Fruit fly (Drosophila melanogaster) whole organism, embryonic: ENCODE measurements around the gene UQCR-6.4L.

ENCODE experiments used
- Abd-B ChIP-seq: fragments of 200-800 bp; sonication (Bioruptor generic); optimal IDR thresholded peaks from 2 replicates; lab custom pipeline; 2018; ENCODE audit warnings: missing biosample characterization, mild to moderate bottlenecking, missing genetic modification characterization, moderate library complexity
- Antp ChIP-seq: fragments of 200-800 bp; sonication (Bioruptor generic); optimal IDR thresholded peaks from 3 replicates; lab custom pipeline; 2016; ENCODE audit warnings: missing biosample characterization, missing genetic modification characterization
- Bgb ChIP-seq: fragments of 200-800 bp; sonication (Bioruptor generic); IDR thresholded peaks from 2 replicates; pipeline ENCODE4 v1.3.6; 2022; ENCODE audit warnings: missing biosample characterization, missing genetic modification characterization; ENCODE audit not compliant: partially characterized antibody
- Blimp-1 ChIP-seq: fragments of 200-800 bp; sonication (Bioruptor generic); optimal IDR thresholded peaks from 3 replicates; lab custom pipeline; 2018; ENCODE audit warnings: missing biosample characterization, missing genetic modification characterization, mild to moderate bottlenecking, moderate library complexity, missing genetic modification reagents
- BtbVII ChIP-seq: fragments of 200-800 bp; sonication (Bioruptor generic); optimal IDR thresholded peaks from 3 replicates; lab custom pipeline; 2017; ENCODE audit warnings: missing biosample characterization, mild to moderate bottlenecking, missing genetic modification characterization
- CG10267 ChIP-seq: fragments of 200-800 bp; sonication (Bioruptor generic); optimal IDR thresholded peaks from 2 replicates; lab custom pipeline; 2018; ENCODE audit warnings: missing biosample characterization, mild to moderate bottlenecking, missing genetic modification characterization, moderate library complexity
- CG11093 ChIP-seq: fragments of 200-800 bp; sonication (Bioruptor generic); IDR thresholded peaks from 3 replicates; pipeline ENCODE4 v1.3.6; 2022; ENCODE audit warnings: missing biosample characterization, missing genetic modification characterization
- CG11247 ChIP-seq: fragments of 200-800 bp; sonication (Bioruptor generic); IDR thresholded peaks from 2 replicates; pipeline ENCODE4 v1.3.6; 2022; ENCODE audit warnings: missing biosample characterization, missing genetic modification characterization
- CG14860 ChIP-seq: fragments of 200-800 bp; sonication (Bioruptor generic); IDR thresholded peaks from 3 replicates; pipeline ENCODE4 v1.3.6; 2022; ENCODE audit warnings: missing biosample characterization, missing genetic modification characterization; ENCODE audit not compliant: partially characterized antibody
- CG15269 ChIP-seq: fragments of 200-800 bp; sonication (Bioruptor generic); optimal IDR thresholded peaks from 2 replicates; lab custom pipeline; 2018; ENCODE audit warnings: missing biosample characterization, mild to moderate bottlenecking, missing genetic modification characterization, moderate library complexity
- CG16863 ChIP-seq: fragments of 200-800 bp; sonication (Bioruptor generic); optimal IDR thresholded peaks from 3 replicates; lab custom pipeline; 2016; ENCODE audit warnings: missing biosample characterization, missing genetic modification characterization
- CG17612 ChIP-seq: fragments of 200-800 bp; sonication (Bioruptor generic); IDR thresholded peaks from 2 replicates; pipeline ENCODE4 v1.3.6; 2022; ENCODE audit warnings: missing biosample characterization, missing genetic modification characterization
- CG18764 ChIP-seq: fragments of 200-800 bp; sonication (Bioruptor generic); optimal IDR thresholded peaks from 3 replicates; lab custom pipeline; 2016; ENCODE audit warnings: missing biosample characterization, missing genetic modification characterization
- CG2678 ChIP-seq: fragments of 200-800 bp; sonication (Bioruptor generic); optimal IDR thresholded peaks from 3 replicates; lab custom pipeline; 2019; ENCODE audit warnings: missing biosample characterization, mild to moderate bottlenecking, missing genetic modification characterization, moderate library complexity
- CG30403 ChIP-seq: fragments of 200-800 bp; sonication (Bioruptor generic); optimal IDR thresholded peaks from 3 replicates; lab custom pipeline; 2016; ENCODE audit warnings: missing biosample characterization, missing genetic modification characterization
- CG32767 ChIP-seq: fragments of 200-800 bp; sonication (Bioruptor generic); IDR thresholded peaks from 2 replicates; pipeline ENCODE4 v1.3.6; 2022; ENCODE audit warnings: missing biosample characterization, missing genetic modification characterization
- CG3995 ChIP-seq: fragments of 200-800 bp; sonication (Bioruptor generic); optimal IDR thresholded peaks from 3 replicates; lab custom pipeline; 2016; ENCODE audit warnings: missing biosample characterization, missing genetic modification characterization
- CG4617 ChIP-seq: fragments of 200-800 bp; sonication (Bioruptor generic); optimal IDR thresholded peaks from 3 replicates; lab custom pipeline; 2016; ENCODE audit warnings: missing biosample characterization, missing genetic modification characterization, borderline replicate concordance
- CG4854 ChIP-seq: fragments of 200-800 bp; sonication (Bioruptor generic); optimal IDR thresholded peaks from 2 replicates; lab custom pipeline; 2016; ENCODE audit warnings: missing biosample characterization, missing genetic modification characterization, inconsistent platforms
- CG6254 ChIP-seq: fragments of 200-800 bp; sonication (Bioruptor generic); optimal IDR thresholded peaks from 3 replicates; lab custom pipeline; 2017; ENCODE audit warnings: mild to moderate bottlenecking, missing biosample characterization, missing genetic modification reagents, missing genetic modification characterization
- CG6765 ChIP-seq: fragments of 200-800 bp; sonication (Bioruptor generic); optimal IDR thresholded peaks from 3 replicates; lab custom pipeline; 2017; ENCODE audit warnings: missing biosample characterization, mild to moderate bottlenecking, missing genetic modification characterization
- CG8290 ChIP-seq, 3 experiments: fragments of 200-800 bp; sonication (Bioruptor generic); optimal IDR thresholded peaks; 2 replicates each; lab custom pipeline; 2016 to 2019; ENCODE audit warnings: missing biosample characterization in 3 of 3, missing genetic modification characterization in 3 of 3, mild to moderate bottlenecking in 2 of 3, moderate library complexity in 1 of 3
- CG8924 ChIP-seq: fragments of 200-800 bp; optimal IDR thresholded peaks from 3 replicates; lab custom pipeline; 2019; ENCODE audit warnings: missing biosample characterization, mild to moderate bottlenecking, missing genetic modification characterization, moderate library complexity
- CG9437 ChIP-seq: fragments of 200-800 bp; sonication (Bioruptor generic); optimal IDR thresholded peaks from 2 replicates; lab custom pipeline; 2018; ENCODE audit warnings: missing biosample characterization, mild to moderate bottlenecking, missing genetic modification characterization
- CG9727 ChIP-seq: fragments of 200-800 bp; sonication (Bioruptor generic); optimal IDR thresholded peaks from 3 replicates; lab custom pipeline; 2017; ENCODE audit warnings: missing biosample characterization, mild to moderate bottlenecking, missing genetic modification characterization
- CTCF ChIP-seq: fragments of 200-800 bp; sonication (Bioruptor generic); optimal IDR thresholded peaks from 2 replicates; lab custom pipeline; 2017; ENCODE audit warnings: missing biosample characterization, mild to moderate bottlenecking, missing genetic modification characterization, moderate library complexity
- ERR ChIP-seq: fragments of 200-800 bp; sonication (Bioruptor generic); optimal IDR thresholded peaks from 2 replicates; lab custom pipeline; 2016; ENCODE audit warnings: missing biosample characterization, missing genetic modification characterization
- Fer3 ChIP-seq: fragments of 200-800 bp; sonication (Bioruptor generic); optimal IDR thresholded peaks from 2 replicates; lab custom pipeline; 2018; ENCODE audit warnings: missing biosample characterization, mild to moderate bottlenecking, missing genetic modification characterization, moderate library complexity
- GATAe ChIP-seq: fragments of 200-800 bp; sonication (Bioruptor generic); conservative IDR thresholded peaks from 2 replicates; pipeline ENCODE4 v1.3.6; 2022; ENCODE audit warnings: missing biosample characterization, missing genetic modification characterization
- H2.0 ChIP-seq: fragments of 200-800 bp; sonication (Bioruptor generic); IDR thresholded peaks from 2 replicates; pipeline ENCODE4 v1.3.6; 2022; ENCODE audit warnings: missing biosample characterization, missing genetic modification characterization
- HLH4C ChIP-seq: fragments of 200-800 bp; sonication (Bioruptor generic); IDR thresholded peaks from 3 replicates; pipeline ENCODE4 v1.3.6; 2022; ENCODE audit warnings: missing biosample characterization, missing genetic modification characterization; ENCODE audit not compliant: partially characterized antibody
- HLHmδ ChIP-seq: fragments of 200-800 bp; sonication (Bioruptor generic); optimal IDR thresholded peaks from 2 replicates; lab custom pipeline; 2018; ENCODE audit warnings: missing biosample characterization, mild to moderate bottlenecking, missing genetic modification characterization, moderate library complexity
- Lim3 ChIP-seq: fragments of 200-800 bp; sonication (Bioruptor generic); IDR thresholded peaks from 2 replicates; pipeline ENCODE4 v1.3.6; 2022; ENCODE audit warnings: missing biosample characterization, missing genetic modification characterization
- Lpt ChIP-seq: fragments of >200 bp; optimal IDR thresholded peaks from 2 replicates; lab custom pipeline; 2018; ENCODE audit warnings: missing biosample characterization, missing genetic modification characterization
- Med ChIP-seq: fragments of 200-800 bp; sonication (Bioruptor generic); peaks from one replicate; lab custom pipeline; 2016; ENCODE audit warnings: missing biosample characterization, missing genetic modification characterization, mild to moderate bottlenecking, inconsistent platforms, moderate library complexity
- Myb ChIP-seq: fragments of 200-800 bp; sonication (Bioruptor generic); optimal IDR thresholded peaks from 2 replicates; lab custom pipeline; 2016; ENCODE audit warnings: missing biosample characterization, missing genetic modification characterization
- NC2β ChIP-seq: fragments of 200-800 bp; sonication (Bioruptor generic); optimal IDR thresholded peaks from 2 replicates; lab custom pipeline; 2016; ENCODE audit warnings: missing biosample characterization, missing genetic modification characterization
- Xbp1 ChIP-seq: fragments of 200-800 bp; sonication (Bioruptor generic); optimal IDR thresholded peaks from 3 replicates; lab custom pipeline; 2016; ENCODE audit warnings: missing biosample characterization, mild to moderate bottlenecking, missing genetic modification characterization
- amos ChIP-seq: fragments of 200-800 bp; sonication (Bioruptor generic); IDR thresholded peaks from 2 replicates; pipeline ENCODE4 v1.3.6; 2022; ENCODE audit warnings: missing biosample characterization, missing genetic modification characterization; ENCODE audit not compliant: partially characterized antibody
- bab2 ChIP-seq: fragments of 200-800 bp; sonication (Bioruptor generic); optimal IDR thresholded peaks from 2 replicates; lab custom pipeline; 2016; ENCODE audit warnings: missing biosample characterization, missing genetic modification characterization
- dmrt11E ChIP-seq: fragments of 200-800 bp; sonication (Bioruptor generic); optimal IDR thresholded peaks from 3 replicates; lab custom pipeline; 2018; ENCODE audit warnings: missing biosample characterization, mild to moderate bottlenecking, missing genetic modification characterization, moderate library complexity
- gem ChIP-seq: fragments of 200-800 bp; sonication (Bioruptor generic); optimal IDR thresholded peaks from 2 replicates; lab custom pipeline; 2019; ENCODE audit warnings: missing biosample characterization, mild to moderate bottlenecking, missing genetic modification characterization, moderate library complexity
- jing ChIP-seq: fragments of 200-800 bp; sonication (Bioruptor generic); optimal IDR thresholded peaks from 2 replicates; lab custom pipeline; 2018; ENCODE audit warnings: missing biosample characterization, mild to moderate bottlenecking, missing genetic modification characterization
- lab ChIP-seq: fragments of 200-800 bp; sonication (Bioruptor generic); optimal IDR thresholded peaks from 3 replicates; lab custom pipeline; 2017; ENCODE audit warnings: missing biosample characterization, missing genetic modification characterization, mild to moderate bottlenecking, moderate library complexity, missing genetic modification reagents
- nmo ChIP-seq: fragments of 200-800 bp; sonication (Bioruptor generic); optimal IDR thresholded peaks from 2 replicates; lab custom pipeline; 2018; ENCODE audit warnings: missing biosample characterization, mild to moderate bottlenecking, missing genetic modification characterization, moderate library complexity
- slp2 ChIP-seq: fragments of 200-800 bp; sonication (Bioruptor generic); optimal IDR thresholded peaks from 2 replicates; lab custom pipeline; 2016; ENCODE audit warnings: missing biosample characterization, missing genetic modification characterization
- sna ChIP-seq: fragments of 200-800 bp; sonication (Bioruptor generic); IDR thresholded peaks from 2 replicates; pipeline ENCODE4 v1.3.6; 2022; ENCODE audit warnings: missing biosample characterization, missing genetic modification characterization; ENCODE audit not compliant: partially characterized antibody
- zen ChIP-seq: fragments of 200-800 bp; sonication (Bioruptor generic); optimal IDR thresholded peaks from 3 replicates; lab custom pipeline; 2018; ENCODE audit warnings: missing biosample characterization, mild to moderate bottlenecking, missing genetic modification characterization, moderate library complexity
- zf30C ChIP-seq: fragments of 200-800 bp; sonication (Bioruptor generic); optimal IDR thresholded peaks from 3 replicates; lab custom pipeline; 2018; ENCODE audit warnings: missing biosample characterization, mild to moderate bottlenecking, missing genetic modification characterization

Gene UQCR-6.4L

dm6 chr3L:16574307-16574946 is 7.9 kb downstream of the UQCR-6.4L start, which contains the start of gene mbf1 (continued):
- no peak for TF ChIP-seq Xbp1 (GFP tag; lab: Kevin White, UChicago)
- peak; percentile 62 for TF ChIP-seq CG9437 (GFP tag; lab: Kevin White, UChicago)
- TF ChIP-seq CG10267 (tag; lab: Kevin White, UChicago): peak; percentile 48
- TF ChIP-seq Med: peak; percentile 84
- TF ChIP-seq nmo (GFP tag; lab: Kevin White, UChicago): peak; percentile 61
- no peak for TF ChIP-seq CG17612 (GFP tag; lab: Robert Waterston, UW)
- TF ChIP-seq zf30C (GFP tag; lab: Kevin White, UChicago): no peak
- no peak for TF ChIP-seq CG8290 (GFP tag; optimal IDR thresholded peaks at IDR 0.05; lab: Kevin White, UChicago)
- TF ChIP-seq CG8290 (tag; optimal IDR thresholded peaks at IDR 0.05; lab: Kevin White, UChicago): peak; percentile 7 to 39
- no peak for TF ChIP-seq Lim3 (GFP tag; lab: Robert Waterston, UW)
- peak; percentile 72 for TF ChIP-seq Myb (GFP tag; lab: Kevin White, UChicago)
- TF ChIP-seq CG6254 (GFP tag; lab: Kevin White, UChicago): no peak
- peak; percentile 73 for TF ChIP-seq sna (GFP tag; lab: Robert Waterston, UW)
- peak; percentile 53; the same call in 1 of the 2 replicates for TF ChIP-seq amos (GFP tag; lab: Robert Waterston, UW)
- no peak for TF ChIP-seq H2.0
- peak; percentile 12 for TF ChIP-seq CG18764 (GFP tag; lab: Kevin White, UChicago)
- TF ChIP-seq CTCF: peak; percentile 32
- peak; percentile 21 for TF ChIP-seq zen (tag; lab: Kevin White, UChicago)
- TF ChIP-seq GATAe (GFP tag; lab: Robert Waterston, UW): no peak
- no peak for TF ChIP-seq CG11247 (GFP tag; lab: Robert Waterston, UW)
- no peak for TF ChIP-seq CG6765
- 0 out of 2 replicates have a peak, but pooled peaks have one; percentile 28 for TF ChIP-seq Bgb
- no peak for TF ChIP-seq CG16863 (GFP tag; lab: Kevin White, UChicago)
- peak; percentile 91 for TF ChIP-seq CG4617 (GFP tag; lab: Kevin White, UChicago)
- TF ChIP-seq Antp: no peak
- TF ChIP-seq gem (tag; lab: Kevin White, UChicago): peak; percentile 27
- peak; percentile 16 for TF ChIP-seq CG15269
- TF ChIP-seq Abd-B (GFP tag; lab: Kevin White, UChicago): no peak
- TF ChIP-seq HLH4C (GFP tag; lab: Robert Waterston, UW): peak; percentile 59; the same call in 2 of the 3 replicates
- peak; percentile 12 for TF ChIP-seq CG4854
- TF ChIP-seq NC2β: peak; percentile 9
- peak; percentile 20 for TF ChIP-seq slp2 (GFP tag; lab: Kevin White, UChicago)
- no peak for TF ChIP-seq CG9727 (GFP tag; lab: Kevin White, UChicago)
- peak; percentile 10 for TF ChIP-seq dmrt11E (tag; lab: Kevin White, UChicago)
- peak; percentile 48 for TF ChIP-seq CG3995
- TF ChIP-seq HLHmδ (GFP tag; lab: Kevin White, UChicago): no peak
- no peak for TF ChIP-seq jing (GFP tag; lab: Kevin White, UChicago)
- TF ChIP-seq lab (GFP tag; lab: Kevin White, UChicago): no peak
- peak; percentile 16 for TF ChIP-seq bab2 (GFP tag; lab: Kevin White, UChicago)
- no peak for TF ChIP-seq CG11093 (GFP tag; lab: Robert Waterston, UW)
- TF ChIP-seq CG8924: peak; percentile 52
- TF ChIP-seq ERR (GFP tag; lab: Kevin White, UChicago): no peak
- no peak; the same call in 2 of the 3 replicates for TF ChIP-seq CG14860 (GFP tag; lab: Robert Waterston, UW)
- TF ChIP-seq CG32767 (GFP tag; lab: Robert Waterston, UW): no peak
- TF ChIP-seq Fer3: no peak
- no peak for TF ChIP-seq Lpt (GFP tag; lab: Kevin White, UChicago)
- TF ChIP-seq CG2678 (tag; lab: Kevin White, UChicago): peak; percentile 19
- peak; percentile 15 for TF ChIP-seq BtbVII
- TF ChIP-seq CG30403 (GFP tag; lab: Kevin White, UChicago): peak; percentile 27
- TF ChIP-seq Blimp-1 (GFP tag; lab: Kevin White, UChicago): no peak
